Worm (Caenorhabditis elegans): ENCODE measurements around the gene fbxc-54.

fbxc-54 gene

ce11 chrII:31521-31920, at the start of gene fbxc-54, which contains the start of gene F23F1.5:
Gene fbxc-54 (plus strand): TSS chrII:31719.
Gene F23F1.5 (minus strand): TSS chrII:31584.
- peak; percentile 17 for TF ChIP-seq F16B12.6 (tag; optimal IDR thresholded peaks at IDR 0.05)
- TF ChIP-seq nhr-47 (tag; optimal IDR thresholded peaks at IDR 0.05) = peak; percentile 2
- peak; percentile 46 for TF ChIP-seq C16A3.4 (tag; optimal IDR thresholded peaks at IDR 0.05)
- TF ChIP-seq skn-1 (tag; optimal IDR thresholded peaks at IDR 0.05) = peak; percentile 89
- TF ChIP-seq lin-15B (tag; optimal IDR thresholded peaks at IDR 0.05) = peak; percentile 22
- peak; percentile 16 for TF ChIP-seq blmp-1 (tag; optimal IDR thresholded peaks at IDR 0.05)
- peak; percentile 43 for TF ChIP-seq zip-4 (GFP tag; optimal IDR thresholded peaks at IDR 0.05)
- TF ChIP-seq nhr-11 (tag; optimal IDR thresholded peaks at IDR 0.05) = no peak
- peak; percentile 16 to 55 for TF ChIP-seq lin-35 (GFP tag; optimal IDR thresholded peaks at IDR 0.05)
- peak; percentile 27 for TF ChIP-seq snpc-4 (tag; optimal IDR thresholded peaks at IDR 0.05)
- peak in 1 of 3 experiments; percentile 57 for TF ChIP-seq ceh-82 (tag; optimal IDR thresholded peaks at IDR 0.05)
- TF ChIP-seq efl-1 (optimal IDR thresholded peaks at IDR 0.05) = peak; percentile 29 to 51
- TF ChIP-seq efl-1 (GFP tag; optimal IDR thresholded peaks at IDR 0.05 in 1 of 2) = peak; percentile 44 to 77
- TF ChIP-seq dpl-1 (GFP tag; optimal IDR thresholded peaks at IDR 0.05) = peak; percentile 1 to 58 (median 4)
- no peak for TF ChIP-seq C04F5.9 (tag; optimal IDR thresholded peaks at IDR 0.05)
- no peak for TF ChIP-seq C34B4.2 (tag; optimal IDR thresholded peaks at IDR 0.05)
- no peak for TF ChIP-seq nhr-28 (tag; optimal IDR thresholded peaks at IDR 0.05)
- TF ChIP-seq lsy-2 (tag; optimal IDR thresholded peaks at IDR 0.05) = peak in 1 of 2 experiments; percentile 74
- no peak for TF ChIP-seq irx-1 (tag; optimal IDR thresholded peaks at IDR 0.05)

ce11 chrII:586-985, 30.9 kb upstream of the fbxc-54 start:
- TF ChIP-seq nhr-85 (tag) (no peak), blmp-1 (tag; optimal IDR thresholded peaks at IDR 0.05) (peak; percentile 34), dpl-1 (GFP tag; optimal IDR thresholded peaks at IDR 0.05) (peak in 1 of 3 experiments; percentile 1), pag-3 (tag; optimal IDR thresholded peaks at IDR 0.05; ENCODE audit: borderline replicate concordance, insufficient read depth) (no peak), snpc-4 (tag; optimal IDR thresholded peaks at IDR 0.05) (no peak), mep-1 (tag; optimal IDR thresholded peaks at IDR 0.05) (peak; percentile 26), lin-14 (GFP tag; optimal IDR thresholded peaks at IDR 0.05) (peak; percentile 43), efl-1 (optimal IDR thresholded peaks at IDR 0.05) (peak in 1 of 2 experiments; percentile 0), efl-1 (GFP tag; optimal IDR thresholded peaks at IDR 0.05 in 1 of 2) (peak in 1 of 2 experiments; percentile 29)

DNA sequence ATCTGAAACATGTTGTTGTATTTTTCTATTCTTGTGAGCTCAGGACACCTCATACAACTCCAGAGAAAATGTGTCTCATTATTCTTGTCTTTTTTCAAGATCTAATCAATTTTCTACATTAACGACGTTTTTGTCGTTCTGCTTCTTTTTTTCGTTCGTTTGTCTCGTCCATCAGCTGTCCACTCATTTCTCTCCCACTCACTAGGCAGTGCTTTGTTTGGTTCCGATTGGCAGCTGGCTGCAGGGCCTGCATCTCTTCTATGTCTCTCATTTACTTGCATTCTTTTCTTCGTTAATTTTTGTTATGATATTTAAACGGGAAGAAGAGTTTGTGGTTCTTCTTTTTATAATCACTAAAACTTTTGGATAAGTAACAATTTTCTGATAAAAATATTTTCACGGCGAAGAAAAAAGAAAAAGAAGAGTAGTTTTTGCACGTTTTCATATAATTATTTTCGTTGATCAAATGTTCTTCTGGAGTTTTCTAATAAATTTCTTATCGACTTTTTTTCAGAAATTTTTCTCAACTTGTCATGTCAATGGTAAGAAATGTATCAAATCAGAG, 30.1 kb upstream of the fbxc-54 start, which contains the start of gene 2L52.1:
Gene 2L52.1, plus strand, starts transcription at position 515 of the 565 bp plus-strand sequence.
- TF ChIP-seq rnt-1 (tag; optimal IDR thresholded peaks at IDR 0.05) (peak; percentile 6), tbx-2 (tag; optimal IDR thresholded peaks at IDR 0.05) (no peak), mep-1 (tag; optimal IDR thresholded peaks at IDR 0.05) (peak; percentile 26), pqm-1 (tag; optimal IDR thresholded peaks at IDR 0.05) (no peak), ceh-90 (tag; optimal IDR thresholded peaks at IDR 0.05) (no peak), snpc-4 (tag; optimal IDR thresholded peaks at IDR 0.05) (no peak), lin-35 (GFP tag; optimal IDR thresholded peaks at IDR 0.05) (no peak), mab-9 (GFP tag; IDR thresholded peaks at IDR 0.05) (no peak), blmp-1 (tag; optimal IDR thresholded peaks at IDR 0.05) (peak; percentile 48), dsc-1 (tag; optimal IDR thresholded peaks at IDR 0.05) (no peak), ztf-11 (tag; optimal IDR thresholded peaks at IDR 0.05) (no peak)

- TF ChIP-seq fos-1 (tag; optimal IDR thresholded peaks at IDR 0.05) = no peak
- TF ChIP-seq nhr-76 (tag; optimal IDR thresholded peaks at IDR 0.05) = no peak
- no peak for TF ChIP-seq efl-1 (optimal IDR thresholded peaks at IDR 0.05)
- TF ChIP-seq efl-1 (GFP tag; optimal IDR thresholded peaks at IDR 0.05 in 1 of 2) = peak in 1 of 2 experiments; percentile 82
These were observed 26.7 kb upstream of the fbxc-54 start for ce11 chrII:4793-5192.

DNA sequence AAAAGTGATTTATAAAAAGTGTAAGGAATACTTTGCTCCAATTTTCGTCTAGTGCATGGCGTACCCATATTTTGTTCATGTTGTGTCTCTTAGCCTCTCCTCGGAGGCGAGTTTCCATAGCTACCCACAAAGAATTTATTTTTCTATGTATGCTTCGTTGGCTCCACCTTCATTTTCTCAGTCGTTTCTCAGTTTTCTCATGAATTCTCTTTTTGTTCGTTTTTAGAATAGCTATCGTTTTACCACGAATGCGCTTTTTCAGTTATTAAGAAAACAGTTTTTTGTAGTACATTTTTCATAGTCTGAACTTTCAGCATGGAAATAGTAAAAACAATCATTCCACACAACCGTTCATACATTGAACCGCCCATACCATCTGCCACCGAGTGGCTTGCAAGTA, 25.2 kb upstream of the fbxc-54 start, which contains the start of gene osta-1:
Gene osta-1, plus strand, starts transcription at position 309 of the 400 bp plus-strand sequence.
- peak; percentile 46 for TF ChIP-seq nhr-71 (tag; optimal IDR thresholded peaks at IDR 0.05)
- no peak for TF ChIP-seq xbp-1 (tag; optimal IDR thresholded peaks at IDR 0.05)
- TF ChIP-seq nhr-11 (tag; optimal IDR thresholded peaks at IDR 0.05) = peak; percentile 45
- TF ChIP-seq fkh-8 (tag; optimal IDR thresholded peaks at IDR 0.05) = peak; percentile 86
